In the genomic region with DNA sequence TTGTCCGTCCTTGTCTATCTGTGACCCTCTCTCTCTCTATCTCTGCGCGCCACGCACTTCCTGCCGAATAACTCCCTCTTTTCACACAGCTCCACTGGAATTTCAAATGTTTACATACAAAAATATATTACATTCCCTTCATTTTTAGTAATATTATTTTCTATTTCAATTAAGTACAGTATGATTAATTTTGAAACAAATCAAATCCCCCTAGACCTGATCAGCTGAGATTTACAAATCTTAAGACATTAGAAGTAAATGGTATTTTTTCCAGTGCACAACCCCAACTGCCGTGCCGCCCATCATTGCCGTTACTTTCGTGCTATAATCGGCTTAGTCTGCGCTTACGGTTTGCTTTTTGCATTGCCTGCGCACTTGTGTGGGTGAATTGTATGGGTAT, we compare ENCODE assay signal across 1 fruit fly cellular context.
TF ChIP-seq lines count a peak whose summit lies in the region.

No protein-coding gene starts in this region.

TF ChIP-seq in whole organism, embryonic, 481 proteins besides CTCF, POLR2A, EP300 and RAD21 (continued from another document and continues in another):
- TF ChIP-seq CG4617 (GFP tag; optimal IDR thresholded peaks at IDR 0.05; lab: Kevin White, UChicago; ENCODE audit: borderline replicate concordance) (no peak), CG32772 (GFP tag; IDR thresholded peaks at IDR 0.05; lab: Robert Waterston, UW) (no peak), Doc2 (GFP tag; IDR thresholded peaks at IDR 0.05; lab: Robert Waterston, UW) (no peak), CG13894 (tag; optimal IDR thresholded peaks at IDR 0.05; lab: Kevin White, UChicago) (no peak), Asciz (GFP tag; optimal IDR thresholded peaks at IDR 0.05; lab: Kevin White, UChicago) (peak; percentile 37), Dfd (GFP tag; optimal IDR thresholded peaks at IDR 0.05; lab: Kevin White, UChicago) (no peak), sisA (GFP tag; IDR thresholded peaks at IDR 0.05; lab: Robert Waterston, UW) (0 out of 2 replicates have a peak, but pooled peaks have one; percentile 42), CG15011 (GFP tag; optimal IDR thresholded peaks at IDR 0.05; lab: Kevin White, UChicago) (no peak), CG17328 (GFP tag; IDR thresholded peaks at IDR 0.05; lab: Robert Waterston, UW) (peak; percentile 40; the same call in 1 of the 2 replicates), CG7556 (GFP tag; optimal IDR thresholded peaks at IDR 0.05; lab: Kevin White, UChicago) (no peak), Six4 (GFP tag; optimal IDR thresholded peaks at IDR 0.05; lab: Kevin White, UChicago) (peak; percentile 8), CG6254 (GFP tag; optimal IDR thresholded peaks at IDR 0.05; lab: Kevin White, UChicago) (no peak), GATAe (GFP tag; conservative IDR thresholded peaks at IDR 0.05; lab: Robert Waterston, UW) (no peak), CG3995 (GFP tag; optimal IDR thresholded peaks at IDR 0.05; lab: Kevin White, UChicago) (no peak), CG18262 (tag; optimal IDR thresholded peaks at IDR 0.05; lab: Kevin White, UChicago) (no peak), lola (GFP tag; optimal IDR thresholded peaks at IDR 0.05; lab: Kevin White, UChicago) (no peak), gcm2 (GFP tag; optimal IDR thresholded peaks at IDR 0.05; lab: Kevin White, UChicago) (no peak), exex (tag; optimal IDR thresholded peaks at IDR 0.05; lab: Kevin White, UChicago) (no peak), lbe (GFP tag; optimal IDR thresholded peaks at IDR 0.05; lab: Kevin White, UChicago) (no peak), Rx (GFP tag; IDR thresholded peaks at IDR 0.05; lab: Robert Waterston, UW) (no peak), trh (GFP tag; optimal IDR thresholded peaks at IDR 0.05; lab: Kevin White, UChicago) (no peak), CG11695 (GFP tag; IDR thresholded peaks at IDR 0.05; lab: Robert Waterston, UW) (no peak), CG7372 (GFP tag; IDR thresholded peaks at IDR 0.05; lab: Robert Waterston, UW) (0 out of 2 replicates have a peak, but pooled peaks have one; percentile 29), Deaf1 (tag; optimal IDR thresholded peaks at IDR 0.05; lab: Kevin White, UChicago) (no peak), CG11723 (GFP tag; optimal IDR thresholded peaks at IDR 0.05; lab: Kevin White, UChicago) (no peak), phol (tag; optimal IDR thresholded peaks at IDR 0.05; lab: Kevin White, UChicago) (peak; percentile 32), CG33213 (GFP tag; optimal IDR thresholded peaks at IDR 0.05; lab: Kevin White, UChicago) (no peak), Hsf (GFP tag; optimal IDR thresholded peaks at IDR 0.05; lab: Kevin White, UChicago) (peak; percentile 12), HLH4C (GFP tag; IDR thresholded peaks at IDR 0.05; lab: Robert Waterston, UW; ENCODE audit: partially characterized antibody) (no peak), Ravus (GFP tag; IDR thresholded peaks at IDR 0.05; lab: Robert Waterston, UW) (no peak), NK7.1 (GFP tag; optimal IDR thresholded peaks at IDR 0.05; lab: Kevin White, UChicago) (no peak), CG8924 (tag; optimal IDR thresholded peaks at IDR 0.05; lab: Kevin White, UChicago) (no peak), lilli (GFP tag; optimal IDR thresholded peaks at IDR 0.05; lab: Kevin White, UChicago) (peak; percentile 35), cwo (GFP tag; optimal IDR thresholded peaks at IDR 0.05; lab: Kevin White, UChicago) (peak; percentile 71), ken (GFP tag; IDR thresholded peaks at IDR 0.05; lab: Robert Waterston, UW) (no peak), CG2678 (tag; optimal IDR thresholded peaks at IDR 0.05; lab: Kevin White, UChicago) (no peak), mirr (GFP tag; optimal IDR thresholded peaks at IDR 0.05; lab: Kevin White, UChicago) (no peak), stc (GFP tag; IDR thresholded peaks at IDR 0.05; lab: Robert Waterston, UW) (no peak), gem (tag; optimal IDR thresholded peaks at IDR 0.05; lab: Kevin White, UChicago) (peak; percentile 71), Dp (GFP tag; optimal IDR thresholded peaks at IDR 0.05; lab: Kevin White, UChicago) (no peak), CG13123 (GFP tag; optimal IDR thresholded peaks at IDR 0.05; lab: Kevin White, UChicago) (no peak), Gug (GFP tag; IDR thresholded peaks at IDR 0.05; lab: Robert Waterston, UW) (no peak), CG3726 (GFP tag; IDR thresholded peaks at IDR 0.05; lab: Robert Waterston, UW) (no peak), eyg (GFP tag; optimal IDR thresholded peaks at IDR 0.05; lab: Kevin White, UChicago) (no peak), CG2712 (tag; optimal IDR thresholded peaks at IDR 0.05; lab: Kevin White, UChicago) (no peak), Sox102F (GFP tag; optimal IDR thresholded peaks at IDR 0.05; lab: Kevin White, UChicago) (peak; percentile 63), CG7745 (tag; optimal IDR thresholded peaks at IDR 0.05; lab: Kevin White, UChicago) (no peak), CG31441 (GFP tag; IDR thresholded peaks at IDR 0.05; lab: Robert Waterston, UW) (no peak; the same call in 1 of the 2 replicates), CG1792 (GFP tag; optimal IDR thresholded peaks at IDR 0.05; lab: Kevin White, UChicago) (no peak), CG43689 (GFP tag; IDR thresholded peaks at IDR 0.05; lab: Robert Waterston, UW) (no peak), E2f1 (GFP tag; IDR thresholded peaks at IDR 0.05; lab: Robert Waterston, UW) (peak; percentile 48; the same call in 1 of the 2 replicates), CG10462 (GFP tag; optimal IDR thresholded peaks at IDR 0.05; lab: Kevin White, UChicago) (no peak), CG4854 (GFP tag; optimal IDR thresholded peaks at IDR 0.05; lab: Kevin White, UChicago) (no peak), tx (GFP tag; optimal IDR thresholded peaks at IDR 0.05; lab: Kevin White, UChicago) (no peak), caup (GFP tag; optimal IDR thresholded peaks at IDR 0.05; lab: Kevin White, UChicago; ENCODE audit: severe bottlenecking) (peak; percentile 89), CG13424 (tag; optimal IDR thresholded peaks at IDR 0.05; lab: Kevin White, UChicago) (peak; percentile 58), Myb (GFP tag; optimal IDR thresholded peaks at IDR 0.05; lab: Kevin White, UChicago) (no peak), CG14014 (GFP tag; IDR thresholded peaks at IDR 0.05; lab: Robert Waterston, UW) (no peak), gsb (GFP tag; IDR thresholded peaks at IDR 0.05; lab: Robert Waterston, UW) (no peak), CG1602 (GFP tag; optimal IDR thresholded peaks at IDR 0.05; lab: Kevin White, UChicago) (no peak), CHES-1-like (GFP tag; optimal IDR thresholded peaks at IDR 0.05; lab: Kevin White, UChicago) (no peak), CG7271 (tag; optimal IDR thresholded peaks at IDR 0.05; lab: Kevin White, UChicago) (no peak), Nf-YB (GFP tag; optimal IDR thresholded peaks at IDR 0.05; lab: Kevin White, UChicago) (no peak), NfI (GFP tag; optimal IDR thresholded peaks at IDR 0.05; lab: Kevin White, UChicago) (peak; percentile 24), H15 (GFP tag; IDR thresholded peaks at IDR 0.05; lab: Robert Waterston, UW) (no peak), CG32532 (GFP tag; IDR thresholded peaks at IDR 0.05; lab: Robert Waterston, UW) (no peak), MBD-R2 (GFP tag; IDR thresholded peaks at IDR 0.05; lab: Robert Waterston, UW) (no peak), jigr1 (GFP tag; IDR thresholded peaks at IDR 0.05; lab: Robert Waterston, UW) (no peak), dysf (GFP tag; IDR thresholded peaks at IDR 0.05; lab: Robert Waterston, UW) (peak; percentile 66; the same call in 1 of the 3 replicates), MTF-1 (GFP tag; optimal IDR thresholded peaks at IDR 0.05; lab: Kevin White, UChicago; ENCODE audit: borderline replicate concordance) (no peak), CG8478 (optimal IDR thresholded peaks at IDR 0.05; lab: Kevin White, UChicago) (no peak), CG31388 (GFP tag; optimal IDR thresholded peaks at IDR 0.05; lab: Kevin White, UChicago) (no peak), vnd (GFP tag; IDR thresholded peaks at IDR 0.05; lab: Robert Waterston, UW; ENCODE audit: partially characterized antibody) (no peak), row (GFP tag; IDR thresholded peaks at IDR 0.05; lab: Robert Waterston, UW) (peak; percentile 76; the same call in 2 of the 3 replicates), vvl (GFP tag; IDR thresholded peaks at IDR 0.05; lab: Robert Waterston, UW) (no peak; the same call in 1 of the 2 replicates), rib (GFP tag; IDR thresholded peaks at IDR 0.05; lab: Robert Waterston, UW) (no peak), E2f2 (GFP tag; IDR thresholded peaks at IDR 0.05; lab: Robert Waterston, UW) (no peak), CG3281 (GFP tag; optimal IDR thresholded peaks at IDR 0.05; lab: Kevin White, UChicago) (no peak), Fer1 (GFP tag; optimal IDR thresholded peaks at IDR 0.05; lab: Kevin White, UChicago) (no peak), Ada2b (GFP tag; IDR thresholded peaks at IDR 0.05; lab: Robert Waterston, UW) (peak; percentile 50; the same call in 1 of the 2 replicates), dmrt11E (tag; optimal IDR thresholded peaks at IDR 0.05; lab: Kevin White, UChicago) (no peak), sd (tag; optimal IDR thresholded peaks at IDR 0.05; lab: Kevin White, UChicago) (no peak), CG14441 (GFP tag; IDR thresholded peaks at IDR 0.05; lab: Robert Waterston, UW) (peak; percentile 11; the same call in 1 of the 2 replicates), CG4730 (GFP tag; IDR thresholded peaks at IDR 0.05; lab: Robert Waterston, UW) (no peak), Side (GFP tag; optimal IDR thresholded peaks at IDR 0.05; lab: Kevin White, UChicago) (no peak), Lim3 (GFP tag; IDR thresholded peaks at IDR 0.05; lab: Robert Waterston, UW) (no peak), CG14050 (GFP tag; IDR thresholded peaks at IDR 0.05; lab: Robert Waterston, UW) (no peak), ab (GFP tag; optimal IDR thresholded peaks at IDR 0.05; lab: Kevin White, UChicago) (no peak), CG9797 (GFP tag; optimal IDR thresholded peaks at IDR 0.05; lab: Kevin White, UChicago) (no peak), Mad (GFP tag; optimal IDR thresholded peaks at IDR 0.05; lab: Kevin White, UChicago) (no peak), Oaz (GFP tag; IDR thresholded peaks at IDR 0.05; lab: Robert Waterston, UW) (no peak), CG12391 (tag; optimal IDR thresholded peaks at IDR 0.05; lab: Kevin White, UChicago) (no peak), CG18476 (GFP tag; optimal IDR thresholded peaks at IDR 0.05; lab: Kevin White, UChicago) (peak; percentile 14), ap (GFP tag; IDR thresholded peaks at IDR 0.05; lab: Robert Waterston, UW) (no peak), CG10979 (tag; optimal IDR thresholded peaks at IDR 0.05; lab: Kevin White, UChicago) (no peak), Tbp (GFP tag; optimal IDR thresholded peaks at IDR 0.05; lab: Kevin White, UChicago) (no peak), hb (GFP tag; IDR thresholded peaks at IDR 0.05; lab: Robert Waterston, UW; ENCODE audit: partially characterized antibody) (no peak), Hr51 (GFP tag; optimal IDR thresholded peaks at IDR 0.05; lab: Kevin White, UChicago) (no peak), CG8388 (GFP tag; optimal IDR thresholded peaks at IDR 0.05; lab: Kevin White, UChicago) (peak; percentile 30), cas (GFP tag; IDR thresholded peaks at IDR 0.05; lab: Robert Waterston, UW) (no peak), ssp (GFP tag; IDR thresholded peaks at IDR 0.05; lab: Robert Waterston, UW) (no peak), wdn (GFP tag; IDR thresholded peaks at IDR 0.05; lab: Robert Waterston, UW) (no peak), CG10565 (GFP tag; optimal IDR thresholded peaks at IDR 0.05; lab: Kevin White, UChicago) (no peak), CG31224 (GFP tag; IDR thresholded peaks at IDR 0.05; lab: Robert Waterston, UW) (no peak), sim (GFP tag; IDR thresholded peaks at IDR 0.05; lab: Robert Waterston, UW) (no peak), CG5245 (GFP tag; optimal IDR thresholded peaks at IDR 0.05; lab: Kevin White, UChicago) (peak; percentile 41), CG6272 (GFP tag; IDR thresholded peaks at IDR 0.05; lab: Robert Waterston, UW) (no peak), Drgx (GFP tag; IDR thresholded peaks at IDR 0.05; lab: Robert Waterston, UW) (no peak), cato (GFP tag; optimal IDR thresholded peaks at IDR 0.05; lab: Kevin White, UChicago; ENCODE audit: borderline replicate concordance) (no peak), aop (GFP tag; IDR thresholded peaks at IDR 0.05; lab: Robert Waterston, UW) (no peak), CG4707 (GFP tag; optimal IDR thresholded peaks at IDR 0.05; lab: Kevin White, UChicago) (no peak), cad (GFP tag; optimal IDR thresholded peaks at IDR 0.05; lab: Kevin White, UChicago) (no peak), dati (GFP tag; IDR thresholded peaks at IDR 0.05; lab: Robert Waterston, UW) (no peak), inv (GFP tag; IDR thresholded peaks at IDR 0.05; lab: Robert Waterston, UW; ENCODE audit: partially characterized antibody) (no peak), BtbVII (GFP tag; optimal IDR thresholded peaks at IDR 0.05; lab: Kevin White, UChicago) (peak; percentile 64), HHEX (GFP tag; optimal IDR thresholded peaks at IDR 0.05; lab: Kevin White, UChicago) (peak; percentile 68), CG9876 (GFP tag; optimal IDR thresholded peaks at IDR 0.05; lab: Kevin White, UChicago) (no peak), odd (GFP tag; optimal IDR thresholded peaks at IDR 0.05; lab: Kevin White, UChicago) (peak; percentile 7), ems (GFP tag; optimal IDR thresholded peaks at IDR 0.05; lab: Kevin White, UChicago) (no peak), sqz (GFP tag; optimal IDR thresholded peaks at IDR 0.05; lab: Kevin White, UChicago) (no peak), bigmax (GFP tag; optimal IDR thresholded peaks at IDR 0.05; lab: Kevin White, UChicago) (no peak), Stat92E (GFP tag; optimal IDR thresholded peaks at IDR 0.05; lab: Kevin White, UChicago) (no peak), disco-r (GFP tag; optimal IDR thresholded peaks at IDR 0.05; lab: Kevin White, UChicago) (no peak), CG2120 (GFP tag; optimal IDR thresholded peaks at IDR 0.05; lab: Kevin White, UChicago) (peak; percentile 67), mam (GFP tag; optimal IDR thresholded peaks at IDR 0.05; lab: Kevin White, UChicago) (no peak), danr (GFP tag; IDR thresholded peaks at IDR 0.05; lab: Robert Waterston, UW) (no peak), nerfin-1 (tag; optimal IDR thresholded peaks at IDR 0.05; lab: Kevin White, UChicago) (no peak), CG7987 (GFP tag; optimal IDR thresholded peaks at IDR 0.05; lab: Kevin White, UChicago) (no peak), CG7357 (GFP tag; IDR thresholded peaks at IDR 0.05; lab: Robert Waterston, UW) (peak; percentile 36; the same call in 1 of the 3 replicates), crc (GFP tag; optimal IDR thresholded peaks at IDR 0.05; lab: Kevin White, UChicago) (no peak), CG7928 (GFP tag; optimal IDR thresholded peaks at IDR 0.05; lab: Kevin White, UChicago) (no peak), CG17612 (GFP tag; IDR thresholded peaks at IDR 0.05; lab: Robert Waterston, UW) (no peak)
